Worm (Caenorhabditis elegans): ENCODE results near the gene F59A7.12.

ce11 chrV:2013824-2014223 lies 16.2 kb upstream of the F59A7.12 start, which contains the start of gene F59A7.11:
- no peak for TF ChIP-seq tab-1 (GFP tag; IDR thresholded peaks at IDR 0.05)
- TF ChIP-seq ztf-23 (GFP tag; IDR thresholded peaks at IDR 0.05) = no peak
- no peak for TF ChIP-seq klf-2 (GFP tag; conservative IDR thresholded peaks at IDR 0.05)
- TF ChIP-seq cog-1 (tag; optimal IDR thresholded peaks at IDR 0.05) = no peak
- no peak for TF ChIP-seq ztf-29 (GFP tag; IDR thresholded peaks at IDR 0.05)
- no peak for TF ChIP-seq ref-1 (GFP tag; conservative IDR thresholded peaks at IDR 0.05)
- no peak for TF ChIP-seq med-1 (GFP tag; optimal IDR thresholded peaks at IDR 0.05; ENCODE audit: insufficient read depth)
